Worm (Caenorhabditis elegans): ENCODE data around the gene ZK675.4.

DNA sequence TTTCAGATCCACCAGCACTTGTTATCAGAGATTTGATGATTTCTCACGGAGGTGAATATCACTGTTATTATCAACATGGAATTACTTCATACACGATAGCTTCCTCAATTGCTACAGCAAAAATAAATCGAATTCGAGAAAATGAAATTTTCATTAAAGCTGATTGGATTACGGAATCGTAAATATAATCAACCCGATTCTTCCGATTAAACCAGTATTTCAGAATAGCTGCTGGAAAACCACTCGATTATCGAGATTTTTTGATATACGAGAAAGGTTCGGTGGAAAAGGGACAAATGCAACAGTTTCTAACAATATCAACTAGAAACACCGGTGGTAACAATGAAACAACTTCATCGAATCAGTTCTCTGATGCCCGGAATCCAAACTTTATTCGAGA, 9.1 kb upstream of the ZK675.4 start:
- TF ChIP-seq sem-4 (tag; optimal IDR thresholded peaks at IDR 0.05) (no peak), ceh-82 (tag; optimal IDR thresholded peaks at IDR 0.05) (no peak), aly-2 (tag; optimal IDR thresholded peaks at IDR 0.05) (no peak), lin-39 (tag; optimal IDR thresholded peaks at IDR 0.05) (no peak), unc-39 (tag; optimal IDR thresholded peaks at IDR 0.05) (no peak), nhr-77 (tag; optimal IDR thresholded peaks at IDR 0.05) (no peak), ceh-16 (tag; optimal IDR thresholded peaks at IDR 0.05) (no peak), ama-1 (optimal IDR thresholded peaks at IDR 0.05) (no peak), unc-62 (GFP tag; optimal IDR thresholded peaks at IDR 0.05) (no peak), nhr-237 (tag; optimal IDR thresholded peaks at IDR 0.05) (no peak), fos-1 (tag; optimal IDR thresholded peaks at IDR 0.05) (no peak), zag-1 (tag; optimal IDR thresholded peaks at IDR 0.05) (no peak), peb-1 (tag; optimal IDR thresholded peaks at IDR 0.05) (no peak)
